Worm (Caenorhabditis elegans): ENCODE data around the gene nhr-46.

Gene nhr-46

DNA sequence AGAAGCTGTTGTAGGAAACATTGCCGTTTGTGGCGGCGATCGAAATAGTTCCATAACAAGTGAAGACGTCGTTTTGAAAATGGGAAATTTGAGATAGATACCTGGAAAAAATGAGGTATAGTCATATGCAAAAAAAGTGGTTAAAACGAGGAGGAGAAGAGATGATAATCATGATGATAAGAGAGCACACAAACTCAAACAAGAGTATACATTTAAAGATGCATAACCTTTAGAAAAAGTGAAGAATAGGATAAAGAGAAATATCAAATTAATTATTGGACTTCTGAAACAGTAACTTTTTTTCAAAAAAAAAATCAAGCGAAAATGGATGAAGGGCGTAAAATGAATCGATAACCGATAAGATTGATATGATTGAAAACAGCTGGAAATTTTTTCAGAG lies at the start of gene nhr-46:
nhr-46 (minus strand) TSS at position 101 of the 400 bp plus-strand sequence.
- TF ChIP-seq ztf-23 (GFP tag; IDR thresholded peaks at IDR 0.05) (no peak), T22C8.4 (GFP tag; IDR thresholded peaks at IDR 0.05) (no peak), ref-1 (GFP tag; conservative IDR thresholded peaks at IDR 0.05) (no peak), klf-2 (GFP tag; conservative IDR thresholded peaks at IDR 0.05) (no peak), flt-1 (GFP tag; IDR thresholded peaks at IDR 0.05) (no peak), ztf-29 (GFP tag; IDR thresholded peaks at IDR 0.05) (no peak), tab-1 (GFP tag; IDR thresholded peaks at IDR 0.05) (no peak), cog-1 (tag; optimal IDR thresholded peaks at IDR 0.05) (no peak), med-1 (GFP tag; optimal IDR thresholded peaks at IDR 0.05; ENCODE audit: insufficient read depth) (no peak)

DNA sequence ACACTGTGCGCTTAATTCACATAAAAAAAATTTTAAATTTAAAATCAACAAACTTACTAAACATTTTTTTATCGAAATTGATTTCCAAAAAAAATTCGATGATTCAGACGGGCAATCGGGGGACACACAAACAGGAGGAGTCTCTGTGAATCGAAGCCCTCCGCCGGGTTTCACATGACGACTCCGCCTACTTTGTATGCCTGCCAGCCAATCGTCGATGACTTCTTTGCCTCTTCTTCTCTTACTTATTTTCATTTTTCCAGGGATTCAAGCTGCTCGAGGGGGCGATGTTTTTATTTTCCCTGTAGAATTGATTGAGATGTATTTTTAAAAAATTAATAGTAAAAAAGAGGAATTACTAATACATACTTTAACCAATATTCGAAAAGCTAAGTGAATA lies 49.2 kb upstream of the nhr-46 start, which contains the start of gene lntl-1:
lntl-1 (minus strand) TSS at position 185 of the 400 bp plus-strand sequence.
- TF ChIP-seq T22C8.4 (GFP tag; IDR thresholded peaks at IDR 0.05) (no peak), med-1 (GFP tag; optimal IDR thresholded peaks at IDR 0.05; ENCODE audit: insufficient read depth) (no peak), tab-1 (GFP tag; IDR thresholded peaks at IDR 0.05) (no peak), klf-2 (GFP tag; conservative IDR thresholded peaks at IDR 0.05) (no peak), ztf-23 (GFP tag; IDR thresholded peaks at IDR 0.05) (no peak), flt-1 (GFP tag; IDR thresholded peaks at IDR 0.05) (no peak), ref-1 (GFP tag; conservative IDR thresholded peaks at IDR 0.05) (no peak), ztf-29 (GFP tag; IDR thresholded peaks at IDR 0.05) (no peak), cog-1 (tag; optimal IDR thresholded peaks at IDR 0.05) (no peak)

DNA sequence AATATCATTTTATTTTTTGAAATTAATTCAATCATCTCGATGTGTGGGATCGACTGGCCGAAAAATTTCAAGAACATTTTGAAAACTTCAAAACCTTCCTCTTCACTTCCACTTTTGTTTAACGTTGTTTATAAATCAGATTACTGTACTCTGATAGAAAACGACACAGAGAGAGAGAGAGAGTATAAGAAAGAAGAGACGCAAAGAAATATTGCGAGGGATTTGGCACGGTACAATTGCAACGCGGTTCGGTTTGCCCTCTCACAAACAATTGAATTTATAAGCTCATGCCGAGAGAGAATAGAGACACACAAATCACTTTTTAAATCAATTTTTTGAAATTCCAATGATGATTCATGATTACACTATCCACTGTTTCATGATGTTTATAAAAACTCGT lies 48.7 kb upstream of the nhr-46 start:
- no peak for TF ChIP-seq flt-1 (GFP tag; IDR thresholded peaks at IDR 0.05)
- no peak for TF ChIP-seq ztf-29 (GFP tag; IDR thresholded peaks at IDR 0.05)
- no peak for TF ChIP-seq klf-2 (GFP tag; conservative IDR thresholded peaks at IDR 0.05)
- no peak for TF ChIP-seq ztf-23 (GFP tag; IDR thresholded peaks at IDR 0.05)
- TF ChIP-seq tab-1 (GFP tag; IDR thresholded peaks at IDR 0.05) = no peak
- TF ChIP-seq med-1 (GFP tag; optimal IDR thresholded peaks at IDR 0.05; ENCODE audit: insufficient read depth) = no peak
- TF ChIP-seq ref-1 (GFP tag; conservative IDR thresholded peaks at IDR 0.05) = no peak
- TF ChIP-seq T22C8.4 (GFP tag; IDR thresholded peaks at IDR 0.05) = no peak
- TF ChIP-seq cog-1 (tag; optimal IDR thresholded peaks at IDR 0.05) = no peak

DNA sequence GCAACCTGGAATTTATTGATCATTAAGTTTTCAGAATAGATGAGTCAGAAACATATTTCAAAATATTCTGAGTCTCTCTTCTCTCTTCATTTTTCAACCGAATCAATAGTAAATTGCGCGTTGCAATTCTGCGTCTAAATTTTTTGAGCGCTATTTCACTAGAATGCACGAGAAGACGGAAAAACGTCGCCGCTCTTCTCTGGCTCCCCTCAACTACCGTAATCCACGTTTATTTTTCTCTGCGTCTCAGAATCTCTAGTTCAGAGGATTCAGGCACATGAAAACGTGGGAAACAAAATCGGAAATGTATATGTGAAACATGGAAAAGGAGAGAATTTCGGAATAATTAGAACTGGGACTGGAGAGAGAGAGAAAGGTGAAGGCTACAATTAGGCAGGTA lies 47.8 kb upstream of the nhr-46 start:
- TF ChIP-seq flt-1 (GFP tag; IDR thresholded peaks at IDR 0.05) (no peak), ztf-23 (GFP tag; IDR thresholded peaks at IDR 0.05) (no peak), klf-2 (GFP tag; conservative IDR thresholded peaks at IDR 0.05) (no peak), T22C8.4 (GFP tag; IDR thresholded peaks at IDR 0.05) (no peak), ztf-29 (GFP tag; IDR thresholded peaks at IDR 0.05) (no peak), tab-1 (GFP tag; IDR thresholded peaks at IDR 0.05) (no peak), ref-1 (GFP tag; conservative IDR thresholded peaks at IDR 0.05) (no peak), med-1 (GFP tag; optimal IDR thresholded peaks at IDR 0.05; ENCODE audit: insufficient read depth) (no peak), cog-1 (tag; optimal IDR thresholded peaks at IDR 0.05) (no peak)

DNA sequence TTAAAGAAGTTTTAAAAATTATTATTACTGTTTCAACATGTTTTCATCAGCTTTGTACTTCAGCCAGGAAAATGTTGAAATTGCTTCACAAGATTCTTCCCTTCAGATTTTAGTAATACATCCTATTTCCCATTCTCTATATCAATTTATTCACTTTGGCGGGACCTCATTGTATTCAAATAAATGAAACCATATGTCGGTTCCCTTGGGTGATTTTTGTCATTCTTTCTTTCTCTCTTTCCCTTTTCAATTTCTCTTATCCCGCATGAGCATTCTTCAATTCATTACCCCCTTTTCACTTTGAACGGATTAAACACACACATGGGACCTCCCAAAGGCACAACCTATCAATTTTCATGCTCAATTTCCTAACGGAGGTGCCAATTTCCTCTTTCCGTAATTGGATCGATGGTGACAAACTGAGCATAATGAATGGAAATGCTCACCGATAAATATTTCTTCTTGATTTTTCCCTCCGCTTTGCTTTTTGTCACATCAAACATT lies 45.9 kb upstream of the nhr-46 start:
- TF ChIP-seq ztf-23 (GFP tag; IDR thresholded peaks at IDR 0.05) = no peak
- TF ChIP-seq flt-1 (GFP tag; IDR thresholded peaks at IDR 0.05) = no peak
- no peak for TF ChIP-seq klf-2 (GFP tag; conservative IDR thresholded peaks at IDR 0.05)
- no peak for TF ChIP-seq med-1 (GFP tag; optimal IDR thresholded peaks at IDR 0.05; ENCODE audit: insufficient read depth)
- TF ChIP-seq ref-1 (GFP tag; conservative IDR thresholded peaks at IDR 0.05) = no peak
- TF ChIP-seq cog-1 (tag; optimal IDR thresholded peaks at IDR 0.05) = no peak
- TF ChIP-seq T22C8.4 (GFP tag; IDR thresholded peaks at IDR 0.05) = no peak
- TF ChIP-seq ztf-29 (GFP tag; IDR thresholded peaks at IDR 0.05) = no peak
- TF ChIP-seq tab-1 (GFP tag; IDR thresholded peaks at IDR 0.05) = no peak

DNA sequence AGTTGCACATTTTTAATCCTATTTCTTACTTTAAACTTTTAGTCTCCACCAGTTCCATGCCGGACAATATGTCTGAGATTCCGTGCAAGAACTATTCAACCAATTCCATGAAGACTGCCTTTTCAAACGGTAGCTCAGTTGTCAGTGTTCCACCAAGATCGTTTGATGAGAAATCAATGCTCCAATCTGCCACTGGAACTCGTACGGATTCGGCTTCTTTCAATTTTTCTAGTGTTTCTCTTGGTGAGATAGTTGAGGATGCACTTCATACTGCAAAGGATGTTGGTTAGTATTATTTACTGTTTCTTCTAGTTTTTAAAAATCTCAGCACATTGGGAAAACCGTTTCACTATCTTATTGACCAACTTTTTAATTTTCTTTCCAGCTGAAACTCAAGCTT lies 41.9 kb upstream of the nhr-46 start:
- TF ChIP-seq ref-1 (GFP tag; conservative IDR thresholded peaks at IDR 0.05) = no peak
- no peak for TF ChIP-seq tab-1 (GFP tag; IDR thresholded peaks at IDR 0.05)
- no peak for TF ChIP-seq ztf-29 (GFP tag; IDR thresholded peaks at IDR 0.05)
- TF ChIP-seq med-1 (GFP tag; optimal IDR thresholded peaks at IDR 0.05; ENCODE audit: insufficient read depth) = no peak
- no peak for TF ChIP-seq flt-1 (GFP tag; IDR thresholded peaks at IDR 0.05)
- no peak for TF ChIP-seq cog-1 (tag; optimal IDR thresholded peaks at IDR 0.05)
- no peak for TF ChIP-seq ztf-23 (GFP tag; IDR thresholded peaks at IDR 0.05)
- TF ChIP-seq T22C8.4 (GFP tag; IDR thresholded peaks at IDR 0.05) = no peak
- no peak for TF ChIP-seq klf-2 (GFP tag; conservative IDR thresholded peaks at IDR 0.05)

DNA sequence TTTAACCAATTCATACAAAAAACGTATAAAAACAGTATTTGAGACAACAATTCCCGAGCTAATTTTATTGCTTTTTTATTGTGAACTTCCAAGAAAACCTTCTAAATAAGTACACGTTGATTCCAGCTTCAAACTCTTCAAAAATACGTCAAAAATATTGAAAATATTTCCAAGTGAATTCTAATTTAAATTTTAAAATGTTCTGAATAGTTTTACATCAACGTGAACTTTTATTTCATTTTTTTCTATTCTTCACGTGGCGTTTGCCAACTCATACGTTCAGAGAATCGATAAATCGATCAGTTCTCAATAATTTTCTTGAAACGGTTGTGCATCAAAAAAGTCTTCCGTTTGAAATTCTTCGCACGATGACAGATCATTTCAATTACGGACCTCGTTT lies 39.5 kb upstream of the nhr-46 start, which contains the start of gene C31H1.1:
C31H1.1 (plus strand) TSS at position 301 of the 400 bp plus-strand sequence.
- no peak for TF ChIP-seq ztf-23 (GFP tag; IDR thresholded peaks at IDR 0.05)
- TF ChIP-seq med-1 (GFP tag; optimal IDR thresholded peaks at IDR 0.05; ENCODE audit: insufficient read depth) = no peak
- TF ChIP-seq tab-1 (GFP tag; IDR thresholded peaks at IDR 0.05) = no peak
- TF ChIP-seq klf-2 (GFP tag; conservative IDR thresholded peaks at IDR 0.05) = no peak
- TF ChIP-seq T22C8.4 (GFP tag; IDR thresholded peaks at IDR 0.05) = no peak
- TF ChIP-seq ref-1 (GFP tag; conservative IDR thresholded peaks at IDR 0.05) = no peak
- no peak for TF ChIP-seq cog-1 (tag; optimal IDR thresholded peaks at IDR 0.05)
- TF ChIP-seq flt-1 (GFP tag; IDR thresholded peaks at IDR 0.05) = no peak
- TF ChIP-seq ztf-29 (GFP tag; IDR thresholded peaks at IDR 0.05) = no peak

DNA sequence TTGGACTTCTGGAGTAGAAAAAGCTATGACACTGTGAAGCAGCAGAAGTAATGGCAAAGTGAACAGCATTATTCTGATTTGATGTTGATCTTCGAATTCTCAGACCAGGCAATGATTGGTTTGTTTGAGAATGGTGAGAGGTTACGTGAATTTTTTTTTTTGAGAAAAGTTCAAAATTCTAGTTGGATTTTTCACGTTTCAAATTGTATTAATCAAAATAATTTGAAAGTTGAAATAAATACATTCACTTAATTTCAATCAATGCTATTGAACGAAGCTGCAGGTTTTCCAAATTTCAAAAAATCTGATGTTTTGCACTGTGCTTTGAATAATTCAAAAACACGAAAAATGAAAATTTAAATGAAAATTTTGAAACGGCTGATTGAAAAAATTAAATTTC lies 39.0 kb upstream of the nhr-46 start, which contains the start of gene C31H1.5:
C31H1.5 (minus strand) TSS at position 101 of the 400 bp plus-strand sequence.
- no peak for TF ChIP-seq med-1 (GFP tag; optimal IDR thresholded peaks at IDR 0.05; ENCODE audit: insufficient read depth)
- no peak for TF ChIP-seq tab-1 (GFP tag; IDR thresholded peaks at IDR 0.05)
- TF ChIP-seq ztf-23 (GFP tag; IDR thresholded peaks at IDR 0.05) = no peak
- TF ChIP-seq cog-1 (tag; optimal IDR thresholded peaks at IDR 0.05) = no peak
- no peak for TF ChIP-seq klf-2 (GFP tag; conservative IDR thresholded peaks at IDR 0.05)
- TF ChIP-seq T22C8.4 (GFP tag; IDR thresholded peaks at IDR 0.05) = no peak
- no peak for TF ChIP-seq flt-1 (GFP tag; IDR thresholded peaks at IDR 0.05)
- no peak for TF ChIP-seq ztf-29 (GFP tag; IDR thresholded peaks at IDR 0.05)
- TF ChIP-seq ref-1 (GFP tag; conservative IDR thresholded peaks at IDR 0.05) = no peak

DNA sequence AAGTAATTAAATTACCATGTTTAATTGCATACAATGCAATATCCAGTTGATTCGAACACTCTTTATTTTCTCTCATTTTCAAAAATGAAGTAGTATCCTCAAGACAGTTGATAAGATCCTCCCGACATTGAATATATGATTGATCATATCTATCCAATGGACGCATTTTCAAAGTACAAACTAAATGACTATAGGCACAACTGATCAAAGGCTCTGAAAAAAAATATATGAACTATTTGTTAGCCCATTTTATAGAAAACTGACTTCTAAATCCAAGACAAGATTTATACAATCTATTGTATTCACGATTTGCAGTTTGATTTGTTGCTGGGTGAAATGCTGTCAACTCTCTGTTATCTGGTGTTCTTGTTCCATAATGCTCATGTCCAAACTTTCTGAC lies 37.8 kb upstream of the nhr-46 start:
- TF ChIP-seq T22C8.4 (GFP tag; IDR thresholded peaks at IDR 0.05) (no peak), tab-1 (GFP tag; IDR thresholded peaks at IDR 0.05) (no peak), flt-1 (GFP tag; IDR thresholded peaks at IDR 0.05) (no peak), med-1 (GFP tag; optimal IDR thresholded peaks at IDR 0.05; ENCODE audit: insufficient read depth) (no peak), ztf-23 (GFP tag; IDR thresholded peaks at IDR 0.05) (no peak), ref-1 (GFP tag; conservative IDR thresholded peaks at IDR 0.05) (no peak), cog-1 (tag; optimal IDR thresholded peaks at IDR 0.05) (no peak), klf-2 (GFP tag; conservative IDR thresholded peaks at IDR 0.05) (no peak), ztf-29 (GFP tag; IDR thresholded peaks at IDR 0.05) (no peak)

All from whole organism, midembryonic.